Worm (Caenorhabditis elegans) whole organism, dauer: Measurements from ENCODE around the gene Y73B6BL.14.

ENCODE experiments used
- unc-62 ChIP-seq: sonication (generic microtip); optimal IDR thresholded peaks from 2 replicates; lab custom pipeline; 2017; ENCODE audit warnings: missing biosample characterization, missing genetic modification reagents, missing genetic modification characterization

Gene Y73B6BL.14

ce11 chrIV:6303642-6304041, 39.1 kb downstream of the Y73B6BL.14 start, which contains the start of gene srv-25:
TSS of gene srv-25 (minus strand) at chrIV:6303742.
- TF ChIP-seq unc-62 (GFP tag; lab: Kevin White, UChicago), result no peak

- TF ChIP-seq unc-62 (GFP tag; lab: Kevin White, UChicago), result no peak
These were observed 41.0 kb downstream of the Y73B6BL.14 start, which contains the start of gene srv-26 for ce11 chrIV:6301764-6302163. TSS of gene srv-26 (minus strand) at chrIV:6301864.

DNA sequence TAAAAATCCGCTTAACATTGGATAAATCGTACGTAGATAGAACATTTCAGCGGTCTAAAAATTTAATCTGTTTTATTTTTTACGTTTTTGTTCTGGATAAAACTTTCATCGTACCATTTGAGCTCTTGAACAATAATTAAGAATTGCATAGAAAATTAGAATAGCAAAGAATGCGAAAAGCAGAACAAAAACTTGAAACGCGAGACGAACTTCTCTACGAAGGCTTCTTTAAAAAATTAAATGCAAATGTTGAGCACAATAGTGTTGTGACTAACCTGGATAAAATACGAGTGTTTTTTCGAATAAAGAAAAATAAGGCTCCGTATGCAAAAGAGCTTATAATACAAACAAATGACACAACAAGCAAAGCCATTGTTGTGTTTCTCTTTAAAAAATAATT, 43.3 kb downstream of the Y73B6BL.14 start:
- no peak for TF ChIP-seq unc-62 (GFP tag; lab: Kevin White, UChicago)

DNA sequence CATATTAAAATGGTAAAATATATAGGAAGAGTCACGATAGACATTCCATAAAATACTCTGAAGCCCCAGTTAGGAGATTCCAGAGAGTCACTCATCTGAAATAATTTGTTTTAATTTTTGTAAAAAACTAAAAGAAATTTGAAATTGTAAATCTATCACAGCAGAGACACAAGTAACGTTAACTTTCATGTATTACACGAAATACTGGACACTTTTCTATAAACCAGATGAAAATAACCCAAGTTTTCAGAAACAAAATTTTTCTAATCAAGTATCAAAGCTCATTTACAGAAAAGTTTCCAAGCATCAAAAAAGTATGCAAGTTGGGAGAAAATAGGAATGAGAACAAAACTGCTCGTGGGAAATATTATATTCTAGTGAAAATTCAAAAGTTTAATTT, 44.5 kb downstream of the Y73B6BL.14 start, which contains the start of gene srv-27:
Gene srv-27, minus strand, starts transcription at position 101 of the 400 bp plus-strand sequence.
- TF ChIP-seq unc-62 (GFP tag; lab: Kevin White, UChicago), result no peak

ce11 chrIV:6294081-6294480, 48.7 kb downstream of the Y73B6BL.14 start, which contains the start of gene hil-2:
TSS of gene hil-2 (plus strand) at chrIV:6294240.
- TF ChIP-seq unc-62 (GFP tag; lab: Kevin White, UChicago), result no peak
